Fruit fly (Drosophila melanogaster): ENCODE data around the gene CG42238.

The CG42238 gene

dm6 chr2L:21009310-21010119 lies 42.4 kb downstream of the CG42238 start:
- TF ChIP-seq CG15696 (tag; optimal IDR thresholded peaks at IDR 0.05), result peak; percentile 92
- peak; percentile 72 for TF ChIP-seq ATbp (GFP tag; optimal IDR thresholded peaks at IDR 0.05)
- TF ChIP-seq CG3163 (GFP tag; optimal IDR thresholded peaks at IDR 0.05), result peak; percentile 7
- 0 out of 2 replicates have a peak, but pooled peaks have one; percentile 23 for TF ChIP-seq rib (GFP tag; IDR thresholded peaks at IDR 0.05)
- no peak for TF ChIP-seq cg (GFP tag; optimal IDR thresholded peaks at IDR 0.05)
- peak; percentile 82; the same call in 2 of the 3 replicates for TF ChIP-seq CG34422 (GFP tag; IDR thresholded peaks at IDR 0.05)
- peak; percentile 79 to 84 for TF ChIP-seq eve (GFP tag; optimal IDR thresholded peaks at IDR 0.05)
- TF ChIP-seq CG16779 (GFP tag; IDR thresholded peaks at IDR 0.05), result no peak
- TF ChIP-seq emc (GFP tag; optimal IDR thresholded peaks at IDR 0.05), result no peak
- TF ChIP-seq CG2678 (tag; optimal IDR thresholded peaks at IDR 0.05), result peak; percentile 75
- peak; percentile 76 for TF ChIP-seq CG8359 (GFP tag; optimal IDR thresholded peaks at IDR 0.05; ENCODE audit: borderline replicate concordance)
- TF ChIP-seq insv (GFP tag; optimal IDR thresholded peaks at IDR 0.05), result no peak
- TF ChIP-seq CG16863 (GFP tag; optimal IDR thresholded peaks at IDR 0.05), result peak; percentile 71
- peak; percentile 77 for TF ChIP-seq CG1602 (GFP tag; optimal IDR thresholded peaks at IDR 0.05)
- TF ChIP-seq CG4820 (GFP tag; optimal IDR thresholded peaks at IDR 0.05), result peak; percentile 87
- TF ChIP-seq Pdp1 (GFP tag; optimal IDR thresholded peaks at IDR 0.05), result peak; percentile 68 to 79
- peak; percentile 65 for TF ChIP-seq Deaf1 (tag; optimal IDR thresholded peaks at IDR 0.05)
- TF ChIP-seq HLHmδ (GFP tag; optimal IDR thresholded peaks at IDR 0.05), result no peak
- TF ChIP-seq pho (GFP tag; optimal IDR thresholded peaks at IDR 0.05), result no peak
- TF ChIP-seq Dref (GFP tag; IDR thresholded peaks at IDR 0.05), result no peak
- TF ChIP-seq CG17361 (GFP tag; IDR thresholded peaks at IDR 0.05), result peak; percentile 85
- peak; percentile 13; the same call in 1 of the 2 replicates for TF ChIP-seq crol (GFP tag; IDR thresholded peaks at IDR 0.05)
- TF ChIP-seq CG12155 (GFP tag; optimal IDR thresholded peaks at IDR 0.05), result peak; percentile 54
- TF ChIP-seq sob (GFP tag; IDR thresholded peaks at IDR 0.05), result peak; percentile 42; the same call in 1 of the 2 replicates
- TF ChIP-seq CG11085 (GFP tag; IDR thresholded peaks at IDR 0.05), result peak; percentile 58; the same call in 1 of the 2 replicates
- peak; percentile 82; the same call in 2 of the 3 replicates for TF ChIP-seq CG2199 (GFP tag; IDR thresholded peaks at IDR 0.05)
- peak; percentile 83 for TF ChIP-seq CG2202 (tag; optimal IDR thresholded peaks at IDR 0.05)
- TF ChIP-seq nom (GFP tag; optimal IDR thresholded peaks at IDR 0.05), result peak; percentile 97
- no peak for TF ChIP-seq Doc2 (GFP tag; IDR thresholded peaks at IDR 0.05)
- peak; percentile 87 for TF ChIP-seq zf30C (GFP tag; optimal IDR thresholded peaks at IDR 0.05)
- TF ChIP-seq HmgZ (tag; optimal IDR thresholded peaks at IDR 0.05), result no peak
- peak; percentile 56 for TF ChIP-seq CG12744 (GFP tag; optimal IDR thresholded peaks at IDR 0.05)
- TF ChIP-seq usp (GFP tag; optimal IDR thresholded peaks at IDR 0.05), result no peak
- TF ChIP-seq CG7271 (tag; optimal IDR thresholded peaks at IDR 0.05), result peak; percentile 78
- TF ChIP-seq CG7357 (GFP tag; IDR thresholded peaks at IDR 0.05), result peak; percentile 58; the same call in 1 of the 3 replicates
- peak; percentile 65 for TF ChIP-seq CG4707 (GFP tag; optimal IDR thresholded peaks at IDR 0.05)
- peak; percentile 84 for TF ChIP-seq Blimp-1 (GFP tag; optimal IDR thresholded peaks at IDR 0.05)
- TF ChIP-seq hb (GFP tag; IDR thresholded peaks at IDR 0.05; ENCODE audit: partially characterized antibody), result no peak
- peak; percentile 87 for TF ChIP-seq ac (GFP tag; optimal IDR thresholded peaks at IDR 0.05)
- TF ChIP-seq nerfin-1 (tag; optimal IDR thresholded peaks at IDR 0.05), result peak; percentile 77
- peak; percentile 82 for TF ChIP-seq Ssrp (tag; optimal IDR thresholded peaks at IDR 0.05)
- peak; percentile 69 for TF ChIP-seq Ptx1 (GFP tag; IDR thresholded peaks at IDR 0.05)
- TF ChIP-seq gsb (GFP tag; IDR thresholded peaks at IDR 0.05), result no peak
- TF ChIP-seq CG15514 (GFP tag; optimal IDR thresholded peaks at IDR 0.05), result no peak
- peak; percentile 25 for TF ChIP-seq her (GFP tag; optimal IDR thresholded peaks at IDR 0.05)
- TF ChIP-seq br (optimal IDR thresholded peaks at IDR 0.05), result no peak
- TF ChIP-seq sna (GFP tag; IDR thresholded peaks at IDR 0.05; ENCODE audit: partially characterized antibody), result no peak
- TF ChIP-seq yki (optimal IDR thresholded peaks at IDR 0.05), result no peak
- no peak for TF ChIP-seq fu2 (GFP tag; optimal IDR thresholded peaks at IDR 0.05)
